Fruit fly (Drosophila melanogaster) whole organism, adult: Measurements from ENCODE around the gene hec.

Experiments
- CG11617 ChIP-seq: fragments of 200-800 bp; sonication (Bioruptor generic); optimal IDR thresholded peaks from 2 replicates; lab custom pipeline; 2017; ENCODE audit warnings: mild to moderate bottlenecking, missing biosample characterization, missing genetic modification reagents, missing genetic modification characterization
- CG12768 ChIP-seq: fragments of 200-800 bp; sonication (Bioruptor generic); optimal IDR thresholded peaks from 2 replicates; lab custom pipeline; 2017; ENCODE audit warnings: missing biosample characterization, missing genetic modification characterization, mild to moderate bottlenecking, moderate library complexity, missing genetic modification reagents
- CG14711 ChIP-seq: fragments of 200-800 bp; sonication (Bioruptor generic); optimal IDR thresholded peaks from 2 replicates; lab custom pipeline; 2018; ENCODE audit warnings: missing biosample characterization, mild to moderate bottlenecking, missing genetic modification characterization, moderate library complexity
- CG1620 ChIP-seq: fragments of 200-800 bp; sonication (Bioruptor generic); optimal IDR thresholded peaks from 2 replicates; lab custom pipeline; 2016; ENCODE audit warnings: missing biosample characterization, missing genetic modification characterization
- CG33017 ChIP-seq: fragments of 200-800 bp; sonication (Bioruptor generic); optimal IDR thresholded peaks from 2 replicates; lab custom pipeline; 2018; ENCODE audit warnings: missing biosample characterization, mild to moderate bottlenecking, missing genetic modification characterization, moderate library complexity
- CG5204 ChIP-seq: fragments of 200-800 bp; sonication (Bioruptor generic); optimal IDR thresholded peaks from 2 replicates; lab custom pipeline; 2016; ENCODE audit warnings: missing biosample characterization, missing genetic modification characterization
- CG7045 ChIP-seq: fragments of 200-800 bp; sonication (Bioruptor generic); optimal IDR thresholded peaks from 2 replicates; lab custom pipeline; 2017; ENCODE audit warnings: missing biosample characterization, mild to moderate bottlenecking, missing genetic modification characterization
- CG7101 ChIP-seq: fragments of 200-800 bp; sonication (Bioruptor generic); optimal IDR thresholded peaks from 2 replicates; lab custom pipeline; 2018; ENCODE audit warnings: missing biosample characterization, mild to moderate bottlenecking, missing genetic modification characterization, moderate library complexity
- Clk ChIP-seq: fragments of 200-800 bp; sonication (Bioruptor generic); optimal IDR thresholded peaks from 2 replicates; lab custom pipeline; 2017; ENCODE audit warnings: missing biosample characterization, missing genetic modification characterization
- Crg-1 ChIP-seq: fragments of 200-800 bp; sonication (Bioruptor generic); optimal IDR thresholded peaks from 2 replicates; lab custom pipeline; 2016; ENCODE audit warnings: missing biosample characterization, missing genetic modification characterization
- Hr96 ChIP-seq: fragments of 200-800 bp; sonication (Bioruptor generic); optimal IDR thresholded peaks from 2 replicates; lab custom pipeline; 2016; ENCODE audit warnings: missing biosample characterization, missing genetic modification characterization
- Mnt ChIP-seq: fragments of 200-800 bp; sonication (Bioruptor generic); optimal IDR thresholded peaks from 2 replicates; lab custom pipeline; 2016; ENCODE audit warnings: missing biosample characterization, mild to moderate bottlenecking, missing genetic modification characterization
- bab1 ChIP-seq: fragments of 200-800 bp; sonication (Bioruptor generic); optimal IDR thresholded peaks from 3 replicates; lab custom pipeline; 2019; ENCODE audit warnings: missing biosample characterization, mild to moderate bottlenecking, missing genetic modification characterization, moderate library complexity
- cic ChIP-seq: fragments of 200-800 bp; sonication (Bioruptor generic); optimal IDR thresholded peaks from 2 replicates; lab custom pipeline; 2017; ENCODE audit warnings: missing biosample characterization, mild to moderate bottlenecking, missing genetic modification characterization, moderate library complexity
- cnc ChIP-seq, 2 experiments: fragments of >200 bp; optimal IDR thresholded peaks; 2 replicates each; lab custom pipeline; 2017
- kay ChIP-seq: fragments of 200-800 bp; sonication (Bioruptor generic); peaks from one replicate; lab custom pipeline; 2016; ENCODE audit warnings: missing biosample characterization, missing genetic modification characterization, borderline replicate concordance
- ovo ChIP-seq: fragments of 200-800 bp; sonication (Bioruptor generic); optimal IDR thresholded peaks from 2 replicates; lab custom pipeline; 2016; ENCODE audit warnings: missing biosample characterization, missing genetic modification characterization
- pad ChIP-seq: fragments of 200-800 bp; sonication (Bioruptor generic); optimal IDR thresholded peaks from 3 replicates; lab custom pipeline; 2017; ENCODE audit warnings: missing biosample characterization, missing genetic modification characterization, mild to moderate bottlenecking, moderate library complexity, missing genetic modification reagents
- tj ChIP-seq: fragments of 200-800 bp; sonication (Bioruptor generic); optimal IDR thresholded peaks from 3 replicates; lab custom pipeline; 2017; ENCODE audit warnings: missing biosample characterization, mild to moderate bottlenecking, missing genetic modification characterization, moderate library complexity
- toe ChIP-seq: fragments of 200-800 bp; sonication (Bioruptor generic); optimal IDR thresholded peaks from 2 replicates; lab custom pipeline; 2016; ENCODE audit warnings: missing biosample characterization, missing genetic modification characterization

hec gene

dm6 chrX:12919594-12919993 is 37.7 kb downstream of the hec start:
- TF ChIP-seq cic (GFP tag; lab: Kevin White, UChicago) (no peak), kay (GFP tag; lab: Kevin White, UChicago) (no peak), Hr96 (GFP tag; lab: Kevin White, UChicago) (no peak), cnc (optimal IDR thresholded peaks at IDR 0.05; lab: Kevin White, UChicago) (no peak), CG33017 (tag; lab: Kevin White, UChicago) (no peak), Crg-1 (GFP tag; lab: Kevin White, UChicago) (no peak), CG1620 (no peak), pad (GFP tag; lab: Kevin White, UChicago) (no peak), Clk (GFP tag; lab: Kevin White, UChicago) (no peak), CG12768 (GFP tag; lab: Kevin White, UChicago) (no peak), Mnt (no peak)

dm6 chrX:12917177-12917576 is 40.1 kb downstream of the hec start, which contains the start of gene fne:
Gene fne (plus strand): TSS chrX:12917477.
- TF ChIP-seq Clk (GFP tag; lab: Kevin White, UChicago) (no peak), CG12768 (GFP tag; lab: Kevin White, UChicago) (no peak), CG7045 (GFP tag; lab: Kevin White, UChicago) (no peak), Crg-1 (GFP tag; lab: Kevin White, UChicago) (no peak), Mnt (no peak), CG11617 (GFP tag; lab: Kevin White, UChicago) (no peak), CG7101 (tag; lab: Kevin White, UChicago) (no peak), CG14711 (tag; lab: Kevin White, UChicago) (no peak), kay (GFP tag; lab: Kevin White, UChicago) (no peak), cic (GFP tag; lab: Kevin White, UChicago) (no peak), cnc (optimal IDR thresholded peaks at IDR 0.05; lab: Kevin White, UChicago) (no peak), pad (GFP tag; lab: Kevin White, UChicago) (no peak), CG33017 (tag; lab: Kevin White, UChicago) (no peak), toe (no peak)

dm6 chrX:12913729-12914128 is 43.5 kb downstream of the hec start:
- no peak for TF ChIP-seq Hr96 (GFP tag; lab: Kevin White, UChicago)
- peak; percentile 56 for TF ChIP-seq CG33017 (tag; lab: Kevin White, UChicago)
- TF ChIP-seq CG7101 (tag; lab: Kevin White, UChicago): peak; percentile 34
- TF ChIP-seq CG5204 (GFP tag; lab: Kevin White, UChicago): no peak
- peak; percentile 26 for TF ChIP-seq CG14711 (tag; lab: Kevin White, UChicago)
- peak; percentile 8 for TF ChIP-seq CG7045 (GFP tag; lab: Kevin White, UChicago)

- TF ChIP-seq cnc (optimal IDR thresholded peaks at IDR 0.05; lab: Kevin White, UChicago): no peak
- TF ChIP-seq bab1 (GFP tag; lab: Kevin White, UChicago): peak; percentile 28
- no peak for TF ChIP-seq cic (GFP tag; lab: Kevin White, UChicago)
- TF ChIP-seq tj (GFP tag; lab: Kevin White, UChicago): peak; percentile 49
- TF ChIP-seq CG14711 (tag; lab: Kevin White, UChicago): peak; percentile 33
- TF ChIP-seq CG1620: peak; percentile 88
- peak; percentile 59 for TF ChIP-seq CG11617 (GFP tag; lab: Kevin White, UChicago)
- peak; percentile 56 for TF ChIP-seq Hr96 (GFP tag; lab: Kevin White, UChicago)
- peak; percentile 77 for TF ChIP-seq pad (GFP tag; lab: Kevin White, UChicago)
- TF ChIP-seq Mnt: peak; percentile 68
- TF ChIP-seq Crg-1 (GFP tag; lab: Kevin White, UChicago): peak; percentile 78
- peak; percentile 7 for TF ChIP-seq CG33017 (tag; lab: Kevin White, UChicago)
- peak; percentile 66 for TF ChIP-seq ovo (GFP tag; lab: Kevin White, UChicago)
- peak; percentile 80 for TF ChIP-seq CG7101 (tag; lab: Kevin White, UChicago)
- peak; percentile 59 for TF ChIP-seq CG12768 (GFP tag; lab: Kevin White, UChicago)
- peak; percentile 71 for TF ChIP-seq toe
- TF ChIP-seq Clk (GFP tag; lab: Kevin White, UChicago): no peak
- peak; percentile 34 for TF ChIP-seq CG5204 (GFP tag; lab: Kevin White, UChicago)
- peak; percentile 47 for TF ChIP-seq CG7045 (GFP tag; lab: Kevin White, UChicago)
- peak; percentile 55 for TF ChIP-seq kay (GFP tag; lab: Kevin White, UChicago)
Measured at dm6 chrX:12909577-12910426, 47.5 kb downstream of the hec start, which contains the start of the genes Brms1 and CG4645. Gene Brms1 (minus strand): TSS chrX:12909622. Gene CG4645 (plus strand): TSS chrX:12909953.

- TF ChIP-seq Crg-1 (GFP tag; lab: Kevin White, UChicago): no peak
- peak; percentile 14 for TF ChIP-seq toe
Measured at dm6 chrX:12906914-12907313, 50.3 kb downstream of the hec start, which contains the start of gene mRpL49. Gene mRpL49 (plus strand): TSS chrX:12907105.
